Worm (Caenorhabditis elegans) whole organism, young adult: Measurements from ENCODE around the gene R13D11.1.
A peak's percentile ranks its signal among the peaks of the same experiment; 100 is the strongest.

Experiments used
- C06A6.2 ChIP-seq: fragments of 200-800 bp; sonication (Bioruptor generic); conservative IDR thresholded peaks from 2 replicates; pipeline ENCODE4 v1.3.6; 2022; ENCODE audit warnings: missing genetic modification characterization, missing compliant biosample characterization
- D2030.7 ChIP-seq: fragments of 200-800 bp; sonication (Bioruptor generic); IDR thresholded peaks from 2 replicates; pipeline ENCODE4 v1.3.6; 2022; ENCODE audit warnings: missing genetic modification reagents, missing genetic modification characterization, missing compliant biosample characterization
- F10E7.11 ChIP-seq: sonication (generic microtip); optimal IDR thresholded peaks from 2 replicates; lab custom pipeline; 2017; ENCODE audit warnings: mild to moderate bottlenecking, missing genetic modification characterization, moderate library complexity, missing compliant biosample characterization
- F39B2.1 ChIP-seq: fragments of 200-800 bp; sonication (Bioruptor generic); IDR thresholded peaks from 2 replicates; pipeline ENCODE4 v1.3.6; 2022; ENCODE audit warnings: missing genetic modification reagents, missing genetic modification characterization, missing compliant biosample characterization
- F57C9.4 ChIP-seq: sonication (generic microtip); optimal IDR thresholded peaks from 2 replicates; lab custom pipeline; 2017; ENCODE audit warnings: mild to moderate bottlenecking, missing genetic modification characterization, missing compliant biosample characterization
- T26A5.8 ChIP-seq: sonication (generic microtip); optimal IDR thresholded peaks from 2 replicates; lab custom pipeline; 2016; ENCODE audit warnings: missing genetic modification characterization, missing compliant biosample characterization
- Y79H2A.3 ChIP-seq: fragments of 200-800 bp; sonication (Bioruptor generic); conservative IDR thresholded peaks from 2 replicates; pipeline ENCODE4 v1.3.6; 2022; ENCODE audit warnings: missing genetic modification reagents, missing genetic modification characterization, missing compliant biosample characterization
- attf-3 ChIP-seq: fragments of 200-800 bp; sonication (Bioruptor generic); conservative IDR thresholded peaks from 2 replicates; pipeline ENCODE4 v1.3.6; 2022; ENCODE audit warnings: missing genetic modification reagents, missing genetic modification characterization, missing compliant biosample characterization
- attf-5 ChIP-seq: fragments of 200-800 bp; sonication (Bioruptor generic); optimal IDR thresholded peaks from 2 replicates; lab custom pipeline; 2018; ENCODE audit warnings: mild to moderate bottlenecking, missing genetic modification characterization, missing compliant biosample characterization
- attf-6 ChIP-seq: fragments of 200-800 bp; sonication (Bioruptor generic); IDR thresholded peaks from 2 replicates; pipeline ENCODE4 v1.3.6; 2022; ENCODE audit warnings: missing genetic modification reagents, missing genetic modification characterization, missing compliant biosample characterization
- bed-1 ChIP-seq: fragments of 200-800 bp; sonication (Bioruptor generic); IDR thresholded peaks from 2 replicates; pipeline ENCODE4 v1.3.6; 2022; ENCODE audit warnings: missing genetic modification reagents, missing genetic modification characterization, missing compliant biosample characterization
- ccch-3 ChIP-seq: fragments of 200-800 bp; sonication (Bioruptor generic); optimal IDR thresholded peaks from 2 replicates; lab custom pipeline; 2018; ENCODE audit warnings: mild to moderate bottlenecking, missing genetic modification characterization, missing compliant biosample characterization
- cebp-1 ChIP-seq, 2 experiments: fragments of 200-800 bp in 1 of 2; sonication (Bioruptor generic) in 1 of 2; sonication (generic microtip) in 1 of 2; IDR thresholded peaks in 1 of 2; optimal IDR thresholded peaks in 1 of 2; 2 replicates each; pipeline versions ENCODE4 v1.3.6 to Lab custom; 2017 to 2022; ENCODE audit warnings: missing compliant biosample characterization in 2 of 2, missing genetic modification characterization in 2 of 2, mild to moderate bottlenecking in 1 of 2, missing genetic modification reagents in 1 of 2, moderate library complexity in 1 of 2
- ceh-40 ChIP-seq: fragments of 200-800 bp; sonication (Bioruptor generic); IDR thresholded peaks from 2 replicates; pipeline ENCODE4 v1.3.6; 2022; ENCODE audit warnings: missing genetic modification characterization, missing compliant biosample characterization
- ceh-91 ChIP-seq: fragments of 200-800 bp; sonication (Bioruptor generic); IDR thresholded peaks from 2 replicates; pipeline ENCODE4 v1.3.6; 2022; ENCODE audit warnings: missing genetic modification reagents, missing genetic modification characterization, missing compliant biosample characterization
- die-1 ChIP-seq: sonication (generic microtip); optimal IDR thresholded peaks from 2 replicates; lab custom pipeline; 2016; ENCODE audit warnings: missing genotype, mild to moderate bottlenecking, missing genetic modification characterization, missing compliant biosample characterization
- dox-1 ChIP-seq: fragments of 200-800 bp; sonication (Bioruptor generic); IDR thresholded peaks from 2 replicates; pipeline ENCODE4 v1.3.6; 2022; ENCODE audit warnings: missing genetic modification reagents, missing genetic modification characterization, missing compliant biosample characterization
- dpl-1 ChIP-seq: fragments of 150-350 bp; optimal IDR thresholded peaks from 2 replicates; lab custom pipeline; 2014; ENCODE audit warnings: missing biosample characterization, missing genetic modification reagents, missing genetic modification characterization
- efl-1 ChIP-seq: fragments of 150-350 bp; optimal IDR thresholded peaks from 2 replicates; lab custom pipeline; 2014; ENCODE audit warnings: missing biosample characterization, missing genetic modification reagents, missing genetic modification characterization
- egl-18 ChIP-seq: fragments of 200-800 bp; sonication (Bioruptor generic); IDR thresholded peaks from 2 replicates; pipeline ENCODE4 v1.3.6; 2022; ENCODE audit warnings: missing genetic modification reagents, missing genetic modification characterization, missing compliant biosample characterization
- egl-44 ChIP-seq: fragments of 200-800 bp; sonication (Bioruptor generic); IDR thresholded peaks from 2 replicates; pipeline ENCODE4 v1.3.6; 2022; ENCODE audit warnings: missing genetic modification reagents, missing genetic modification characterization, missing compliant biosample characterization
- ekl-4 ChIP-seq: fragments of 200-800 bp; sonication (Bioruptor generic); IDR thresholded peaks from 2 replicates; pipeline ENCODE4 v1.3.6; 2022; ENCODE audit warnings: missing genetic modification reagents, missing genetic modification characterization, missing compliant biosample characterization
- fkh-3 ChIP-seq: sonication (generic microtip); optimal IDR thresholded peaks from 2 replicates; lab custom pipeline; 2016; ENCODE audit warnings: mild to moderate bottlenecking, missing genetic modification characterization, missing compliant biosample characterization
- him-1 ChIP-seq: sonication (generic microtip); optimal IDR thresholded peaks from 2 replicates; lab custom pipeline; 2016; ENCODE audit warnings: missing genotype, missing genetic modification reagents, missing genetic modification characterization, missing compliant biosample characterization
- hmg-20 ChIP-seq: fragments of 200-800 bp; sonication (Bioruptor generic); IDR thresholded peaks from 2 replicates; pipeline ENCODE4 v1.3.6; 2022; ENCODE audit warnings: missing genetic modification reagents, missing genetic modification characterization, missing compliant biosample characterization
- hsf-1 ChIP-seq: fragments of 200-800 bp; sonication (Bioruptor generic); IDR thresholded peaks from 2 replicates; pipeline ENCODE4 v1.3.6; 2022; ENCODE audit warnings: missing genetic modification reagents, missing genetic modification characterization, missing compliant biosample characterization
- lin-40 ChIP-seq: sonication (generic microtip); optimal IDR thresholded peaks from 2 replicates; lab custom pipeline; 2016; ENCODE audit warnings: missing genetic modification characterization, mild to moderate bottlenecking, missing compliant biosample characterization, missing genotype, missing genetic modification reagents
- lir-1 ChIP-seq: fragments of 200-800 bp; sonication (Bioruptor generic); conservative IDR thresholded peaks from 2 replicates; pipeline ENCODE4 v1.3.6; 2022; ENCODE audit warnings: missing genetic modification reagents, missing genetic modification characterization, missing compliant biosample characterization
- madf-6 ChIP-seq: fragments of 200-800 bp; sonication (Bioruptor generic); IDR thresholded peaks from 2 replicates; pipeline ENCODE4 v1.3.6; 2022; ENCODE audit warnings: missing genetic modification reagents, missing genetic modification characterization, missing compliant biosample characterization
- mxl-1 ChIP-seq: sonication (generic microtip); optimal IDR thresholded peaks from 2 replicates; lab custom pipeline; 2016; ENCODE audit warnings: missing genetic modification characterization, missing compliant biosample characterization
- pha-4 ChIP-seq: fragments of 150-350 bp; sonication (generic microtip); optimal IDR thresholded peaks from 2 replicates; lab custom pipeline; 2014; ENCODE audit warnings: missing biosample characterization, missing genetic modification reagents, missing genetic modification characterization
- rcor-1 ChIP-seq: fragments of 200-800 bp; sonication (Bioruptor generic); IDR thresholded peaks from 2 replicates; pipeline ENCODE4 v1.3.6; 2022; ENCODE audit warnings: missing genetic modification reagents, missing genetic modification characterization, missing compliant biosample characterization
- repo-1 ChIP-seq: sonication (generic microtip); optimal IDR thresholded peaks from 2 replicates; lab custom pipeline; 2017; ENCODE audit warnings: mild to moderate bottlenecking, missing genetic modification characterization, missing compliant biosample characterization
- snpc-3.4 ChIP-seq: sonication (generic microtip); optimal IDR thresholded peaks from 2 replicates; lab custom pipeline; 2017; ENCODE audit warnings: missing genetic modification characterization, mild to moderate bottlenecking, missing compliant biosample characterization, antibody characterized with exemption, moderate library complexity, missing genotype, missing genetic modification reagents
- snpc-4 ChIP-seq, 5 experiments: fragments of 150-350 bp in 1 of 5; sonication (generic microtip) in 4 of 5; optimal IDR thresholded peaks; 2 replicates each; lab custom pipeline; 2014 to 2018; ENCODE audit warnings: missing genetic modification characterization in 5 of 5, missing biosample characterization in 3 of 5, antibody characterized with exemption in 2 of 5, mild to moderate bottlenecking in 2 of 5, missing compliant biosample characterization in 2 of 5, missing genotype in 2 of 5, moderate library complexity in 2 of 5, missing genetic modification reagents in 1 of 5
- somi-1 ChIP-seq: fragments of 200-800 bp; sonication (Bioruptor generic); optimal IDR thresholded peaks from 2 replicates; lab custom pipeline; 2018; ENCODE audit warnings: mild to moderate bottlenecking, missing genetic modification characterization, missing compliant biosample characterization
- tbx-9 ChIP-seq: sonication (generic microtip); optimal IDR thresholded peaks from 2 replicates; lab custom pipeline; 2016; ENCODE audit warnings: borderline replicate concordance, missing genetic modification characterization, inconsistent platforms, missing compliant biosample characterization
- xnd-1 ChIP-seq: sonication (generic microtip); optimal IDR thresholded peaks from 2 replicates; lab custom pipeline; 2016; ENCODE audit warnings: missing genotype, missing genetic modification reagents, missing genetic modification characterization, missing compliant biosample characterization
- ztf-22 ChIP-seq: fragments of 200-800 bp; sonication (Bioruptor generic); optimal IDR thresholded peaks from 2 replicates; lab custom pipeline; 2018; ENCODE audit warnings: mild to moderate bottlenecking, missing genetic modification characterization, moderate library complexity, missing compliant biosample characterization
- ztf-25 ChIP-seq: fragments of 200-800 bp; sonication (Bioruptor generic); IDR thresholded peaks from 2 replicates; pipeline ENCODE4 v1.3.6; 2022; ENCODE audit warnings: missing genetic modification reagents, missing genetic modification characterization, missing compliant biosample characterization
- ztf-26 ChIP-seq: sonication (generic microtip); optimal IDR thresholded peaks from 2 replicates; lab custom pipeline; 2017; ENCODE audit warnings: missing genetic modification characterization, missing compliant biosample characterization

R13D11.1 gene

ce11 chrV:858841-859456 is 41.7 kb downstream of the R13D11.1 start (continued):
- TF ChIP-seq lin-40 (tag; lab: Kevin White, UChicago) (no peak), ceh-91 (GFP tag; lab: Robert Waterston, UW) (no peak), tbx-9 (tag; lab: Kevin White, UChicago) (no peak), attf-5 (GFP tag; lab: Kevin White, UChicago) (no peak), somi-1 (GFP tag; lab: Kevin White, UChicago) (no peak), F57C9.4 (tag; lab: Kevin White, UChicago) (no peak), him-1 (peak; percentile 85), repo-1 (tag; lab: Kevin White, UChicago) (no peak), rcor-1 (GFP tag; lab: Robert Waterston, UW) (peak; percentile 71), fkh-3 (tag; lab: Kevin White, UChicago) (no peak), ztf-25 (GFP tag; lab: Robert Waterston, UW) (no peak), attf-6 (GFP tag; lab: Robert Waterston, UW) (0 out of 2 replicates have a peak, but pooled peaks have one; percentile 31), efl-1 (GFP tag; lab: Kevin White, UChicago) (no peak), attf-3 (GFP tag; lab: Robert Waterston, UW) (no peak), egl-44 (GFP tag; lab: Robert Waterston, UW) (0 out of 2 replicates have a peak, but pooled peaks have one; percentile 36), bed-1 (GFP tag; lab: Robert Waterston, UW) (no peak), die-1 (tag; lab: Kevin White, UChicago) (no peak), ekl-4 (GFP tag; lab: Robert Waterston, UW) (peak; percentile 38; the same call in 1 of the 2 replicates), F39B2.1 (GFP tag; lab: Robert Waterston, UW) (no peak), pha-4 (tag; lab: Kevin White, UChicago) (no peak), ccch-3 (GFP tag; lab: Kevin White, UChicago) (no peak), Y79H2A.3 (GFP tag; lab: Robert Waterston, UW) (no peak), T26A5.8 (tag; lab: Kevin White, UChicago) (no peak), egl-18 (GFP tag; lab: Robert Waterston, UW) (0 out of 2 replicates have a peak, but pooled peaks have one; percentile 43), xnd-1 (tag; lab: Kevin White, UChicago) (peak; percentile 32), hmg-20 (0 out of 2 replicates have a peak, but pooled peaks have one; percentile 67), cebp-1 (GFP tag; IDR thresholded peaks at IDR 0.05; lab: Robert Waterston, UW) (no peak), cebp-1 (tag; optimal IDR thresholded peaks at IDR 0.05; lab: Kevin White, UChicago) (no peak), snpc-3.4 (tag; lab: Kevin White, UChicago) (peak; percentile 86), C06A6.2 (GFP tag; lab: Robert Waterston, UW) (no peak), lir-1 (GFP tag; lab: Robert Waterston, UW) (no peak), ztf-26 (tag; lab: Kevin White, UChicago) (no peak), mxl-1 (peak; percentile 32)

ce11 chrV:866729-867128 is 49.4 kb downstream of the R13D11.1 start, which contains the start of gene T02B11.3:
T02B11.3 (minus strand) TSS chrV:866829.
- TF ChIP-seq F57C9.4 (tag; lab: Kevin White, UChicago) (no peak), pha-4 (tag; lab: Kevin White, UChicago) (no peak), madf-6 (no peak), ztf-22 (GFP tag; lab: Kevin White, UChicago) (no peak), ceh-40 (no peak), hsf-1 (GFP tag; lab: Robert Waterston, UW) (no peak), dpl-1 (GFP tag; lab: Kevin White, UChicago) (no peak), dox-1 (GFP tag; lab: Robert Waterston, UW) (no peak), D2030.7 (no peak), snpc-4 (GFP tag; optimal IDR thresholded peaks at IDR 0.05; lab: Kevin White, UChicago) (no peak), snpc-4 (tag; optimal IDR thresholded peaks at IDR 0.05; lab: Kevin White, UChicago) (no peak), F10E7.11 (tag; lab: Kevin White, UChicago) (no peak)
